Fruit fly (Drosophila melanogaster) whole organism, prepupa: Measurements from ENCODE around the gene E5.

Experiments
- Blimp-1 ChIP-seq: fragments of 200-800 bp; sonication (Bioruptor generic); optimal IDR thresholded peaks from 3 replicates; lab custom pipeline; 2017; ENCODE audit warnings: missing biosample characterization, missing genetic modification characterization, mild to moderate bottlenecking, moderate library complexity, missing genetic modification reagents
- CG10631 ChIP-seq: fragments of 200-800 bp; sonication (Bioruptor generic); optimal IDR thresholded peaks from 2 replicates; lab custom pipeline; 2016; ENCODE audit warnings: missing biosample characterization, missing genetic modification characterization
- CG10669 ChIP-seq: fragments of 200-800 bp; sonication (Bioruptor generic); optimal IDR thresholded peaks from 3 replicates; lab custom pipeline; 2018; ENCODE audit warnings: missing biosample characterization, mild to moderate bottlenecking, missing genetic modification characterization, moderate library complexity
- CG11294 ChIP-seq: fragments of 200-800 bp; sonication (Bioruptor generic); IDR thresholded peaks from 2 replicates; pipeline ENCODE4 v1.3.6; 2022; ENCODE audit warnings: missing biosample characterization, missing genetic modification characterization
- CG15336 ChIP-seq: fragments of 200-800 bp; sonication (Bioruptor generic); IDR thresholded peaks from 2 replicates; pipeline ENCODE4 v1.3.6; 2022; ENCODE audit warnings: missing biosample characterization, missing genetic modification characterization
- CG1621 ChIP-seq: fragments of 200-800 bp; sonication (Bioruptor generic); optimal IDR thresholded peaks from 3 replicates; lab custom pipeline; 2018; ENCODE audit warnings: missing biosample characterization, mild to moderate bottlenecking, missing genetic modification characterization
- CG16779 ChIP-seq: fragments of 200-800 bp; sonication (Bioruptor generic); optimal IDR thresholded peaks from 3 replicates; lab custom pipeline; 2017; ENCODE audit warnings: missing biosample characterization, mild to moderate bottlenecking, missing genetic modification characterization
- CG3032 ChIP-seq: fragments of 200-800 bp; optimal IDR thresholded peaks from 2 replicates; lab custom pipeline; 2019; ENCODE audit warnings: missing biosample characterization, mild to moderate bottlenecking, missing genetic modification characterization, moderate library complexity
- CG31627 ChIP-seq: fragments of 200-800 bp; sonication (Bioruptor generic); optimal IDR thresholded peaks from 3 replicates; lab custom pipeline; 2016; ENCODE audit warnings: missing biosample characterization, missing genetic modification characterization
- CG32006 ChIP-seq: fragments of 200-800 bp; sonication (Bioruptor generic); optimal IDR thresholded peaks from 3 replicates; lab custom pipeline; 2017; ENCODE audit warnings: missing biosample characterization, mild to moderate bottlenecking, missing genetic modification characterization
- CG34406 ChIP-seq: fragments of 200-800 bp; sonication (Bioruptor generic); optimal IDR thresholded peaks from 3 replicates; lab custom pipeline; 2016; ENCODE audit warnings: missing biosample characterization, missing genetic modification characterization
- CG4318 ChIP-seq: fragments of 200-800 bp; sonication (Bioruptor generic); optimal IDR thresholded peaks from 3 replicates; lab custom pipeline; 2017; ENCODE audit warnings: missing biosample characterization, mild to moderate bottlenecking, missing genetic modification characterization
- CG6276 ChIP-seq: fragments of 200-800 bp; sonication (Bioruptor generic); optimal IDR thresholded peaks from 2 replicates; lab custom pipeline; 2017; ENCODE audit warnings: missing biosample characterization, mild to moderate bottlenecking, missing genetic modification characterization
- CG6808 ChIP-seq: fragments of 200-800 bp; sonication (Bioruptor generic); optimal IDR thresholded peaks from 3 replicates; lab custom pipeline; 2017; ENCODE audit warnings: missing biosample characterization, missing genetic modification characterization, mild to moderate bottlenecking, moderate library complexity, missing genetic modification reagents
- CG8119 ChIP-seq: fragments of 200-800 bp; sonication (Bioruptor generic); IDR thresholded peaks from 3 replicates; pipeline ENCODE4 v1.3.6; 2022; ENCODE audit warnings: missing biosample characterization, missing genetic modification characterization
- CG8319 ChIP-seq: fragments of 200-800 bp; sonication (Bioruptor generic); optimal IDR thresholded peaks from 3 replicates; lab custom pipeline; 2016; ENCODE audit warnings: missing biosample characterization, missing genetic modification characterization
- CG9139 ChIP-seq: fragments of 200-800 bp; sonication (Bioruptor generic); optimal IDR thresholded peaks from 3 replicates; lab custom pipeline; 2017; ENCODE audit warnings: missing biosample characterization, mild to moderate bottlenecking, missing genetic modification characterization
- Eip75B ChIP-seq: fragments of 200-800 bp; sonication (Bioruptor generic); optimal IDR thresholded peaks from 3 replicates; lab custom pipeline; 2016; ENCODE audit warnings: missing biosample characterization, missing genetic modification characterization
- Eip78C ChIP-seq: fragments of 200-800 bp; sonication (Bioruptor generic); peaks from one replicate; lab custom pipeline; 2016; ENCODE audit warnings: missing biosample characterization, missing genetic modification characterization
- Ets21C ChIP-seq: fragments of 200-800 bp; sonication (Bioruptor generic); optimal IDR thresholded peaks from 3 replicates; lab custom pipeline; 2016; ENCODE audit warnings: missing biosample characterization, missing genetic modification characterization
- Lpt ChIP-seq: fragments of 200-800 bp; sonication (Bioruptor generic); optimal IDR thresholded peaks from 3 replicates; lab custom pipeline; 2016; ENCODE audit warnings: missing biosample characterization, missing genetic modification characterization
- Met ChIP-seq: fragments of 200-800 bp; sonication (Bioruptor generic); optimal IDR thresholded peaks from 3 replicates; lab custom pipeline; 2016; ENCODE audit warnings: missing biosample characterization, missing genetic modification characterization
- OdsH ChIP-seq: fragments of 200-800 bp; sonication (Bioruptor generic); optimal IDR thresholded peaks from 3 replicates; lab custom pipeline; 2016; ENCODE audit warnings: missing biosample characterization, missing genetic modification characterization
- Smox ChIP-seq: fragments of 200-800 bp; sonication (Bioruptor generic); optimal IDR thresholded peaks from 3 replicates; lab custom pipeline; 2016; ENCODE audit warnings: missing biosample characterization, missing genetic modification characterization
- Sox102F ChIP-seq: fragments of 200-800 bp; sonication (Bioruptor generic); optimal IDR thresholded peaks from 2 replicates; lab custom pipeline; 2016; ENCODE audit warnings: missing biosample characterization, mild to moderate bottlenecking, missing genetic modification characterization
- Sox14 ChIP-seq: fragments of 200-800 bp; sonication (Bioruptor generic); optimal IDR thresholded peaks from 3 replicates; lab custom pipeline; 2016; ENCODE audit warnings: missing biosample characterization, missing genetic modification characterization
- achi ChIP-seq: fragments of 200-800 bp; sonication (Bioruptor generic); optimal IDR thresholded peaks from 3 replicates; lab custom pipeline; 2016; ENCODE audit warnings: missing biosample characterization, missing genetic modification characterization
- acj6 ChIP-seq: fragments of 200-800 bp; sonication (Bioruptor generic); optimal IDR thresholded peaks from 3 replicates; lab custom pipeline; 2016; ENCODE audit warnings: missing biosample characterization, missing genetic modification characterization
- cyc ChIP-seq: fragments of 200-800 bp; sonication (Bioruptor generic); optimal IDR thresholded peaks from 3 replicates; lab custom pipeline; 2016; ENCODE audit warnings: missing biosample characterization, missing genetic modification characterization
- dsx ChIP-seq: fragments of 200-800 bp; optimal IDR thresholded peaks from 3 replicates; lab custom pipeline; 2019; ENCODE audit warnings: missing biosample characterization, mild to moderate bottlenecking, missing genetic modification characterization, moderate library complexity; ENCODE audit not compliant: poor library complexity, severe bottlenecking
- eg ChIP-seq: fragments of 200-800 bp; sonication (Bioruptor generic); IDR thresholded peaks from 3 replicates; pipeline ENCODE4 v1.3.6; 2022; ENCODE audit warnings: missing biosample characterization, missing genetic modification characterization
- fkh ChIP-seq: fragments of 200-800 bp; sonication (Bioruptor generic); optimal IDR thresholded peaks from 3 replicates; lab custom pipeline; 2017; ENCODE audit warnings: missing biosample characterization, mild to moderate bottlenecking, missing genetic modification characterization, moderate library complexity
- net ChIP-seq: fragments of 200-800 bp; sonication (Bioruptor generic); optimal IDR thresholded peaks from 3 replicates; lab custom pipeline; 2016; ENCODE audit warnings: missing biosample characterization, missing genetic modification characterization
- pdm3 ChIP-seq: fragments of 200-800 bp; sonication (Bioruptor generic); optimal IDR thresholded peaks from 3 replicates; lab custom pipeline; 2016; ENCODE audit warnings: missing biosample characterization, missing genetic modification characterization
- spab ChIP-seq: fragments of 200-800 bp; sonication (Bioruptor generic); optimal IDR thresholded peaks from 2 replicates; lab custom pipeline; 2017; ENCODE audit warnings: missing biosample characterization, mild to moderate bottlenecking, missing genetic modification characterization, missing genetic modification reagents
- ss ChIP-seq, 2 experiments: fragments of 200-800 bp; sonication (Bioruptor generic); optimal IDR thresholded peaks; 2 replicates in 1 of 2; 3 replicates in 1 of 2; lab custom pipeline; 2017 to 2018; ENCODE audit warnings: mild to moderate bottlenecking in 2 of 2, missing biosample characterization in 2 of 2, missing genetic modification characterization in 2 of 2, moderate library complexity in 1 of 2
- svp ChIP-seq: fragments of 200-800 bp; sonication (Bioruptor generic); peaks from one replicate; lab custom pipeline; 2016; ENCODE audit warnings: missing biosample characterization, missing genetic modification characterization

Gene E5

DNA sequence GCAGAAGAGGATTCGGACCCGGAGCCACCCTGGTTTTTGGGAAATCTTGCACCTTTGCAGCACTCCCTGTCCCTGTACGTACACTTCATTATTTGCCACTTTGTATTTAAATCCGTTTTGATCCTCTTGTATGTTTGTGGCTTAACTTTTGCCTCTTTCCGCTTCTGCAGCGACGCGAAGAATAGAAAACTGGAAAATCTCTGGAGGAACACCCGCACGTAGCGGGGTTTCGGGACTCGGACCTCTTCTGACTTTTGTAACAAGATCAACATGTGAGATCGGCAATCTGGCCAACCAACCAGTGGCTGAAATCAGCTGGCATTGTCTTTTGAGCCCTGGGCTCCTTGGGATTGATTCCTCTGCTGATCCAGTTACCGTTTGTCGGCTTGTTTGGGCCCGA is 20.0 kb upstream of the E5 start:
- TF ChIP-seq Ets21C (GFP tag; lab: Kevin White, UChicago): no peak
- TF ChIP-seq achi: no peak
- TF ChIP-seq Eip78C (GFP tag; lab: Kevin White, UChicago): no peak
- TF ChIP-seq CG3032 (tag; lab: Kevin White, UChicago): no peak
- TF ChIP-seq OdsH (GFP tag; lab: Kevin White, UChicago): no peak
- TF ChIP-seq CG34406 (GFP tag; lab: Kevin White, UChicago): no peak
- TF ChIP-seq CG10631: no peak
- TF ChIP-seq Eip75B (GFP tag; lab: Kevin White, UChicago): no peak
- no peak for TF ChIP-seq Blimp-1
- no peak for TF ChIP-seq CG32006 (GFP tag; lab: Kevin White, UChicago)
- TF ChIP-seq CG4318 (GFP tag; lab: Kevin White, UChicago): no peak
- no peak for TF ChIP-seq Sox14 (GFP tag; lab: Kevin White, UChicago)
- TF ChIP-seq CG10669 (GFP tag; lab: Kevin White, UChicago): no peak
- TF ChIP-seq dsx (GFP tag; lab: Kevin White, UChicago): no peak
- TF ChIP-seq Sox102F: no peak

DNA sequence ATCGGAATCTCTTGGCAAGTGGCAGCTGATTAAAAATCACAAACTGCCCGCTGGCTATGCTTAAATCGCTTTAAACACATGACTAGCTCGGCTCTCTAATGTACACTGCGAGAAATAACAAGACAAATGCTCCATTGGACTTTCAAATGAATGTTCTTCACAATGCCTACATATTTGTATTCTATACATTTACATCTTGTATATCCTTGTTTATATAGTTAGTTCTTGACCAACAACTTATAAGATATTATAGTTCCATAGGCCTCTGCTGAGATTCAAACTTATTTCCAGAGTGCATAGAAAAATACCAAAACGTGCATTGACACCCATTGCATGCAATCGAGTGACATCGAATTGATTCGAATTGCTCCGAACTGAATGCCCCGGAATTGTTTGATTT is 18.2 kb upstream of the E5 start:
- TF ChIP-seq cyc (GFP tag; lab: Kevin White, UChicago) (no peak), Ets21C (GFP tag; lab: Kevin White, UChicago) (no peak), OdsH (GFP tag; lab: Kevin White, UChicago) (no peak), CG8319 (GFP tag; lab: Kevin White, UChicago) (no peak), net (GFP tag; lab: Kevin White, UChicago) (no peak), ss (GFP tag; optimal IDR thresholded peaks at IDR 0.05; lab: Kevin White, UChicago) (no peak), CG16779 (tag; lab: Kevin White, UChicago) (no peak), CG4318 (GFP tag; lab: Kevin White, UChicago) (no peak), Met (GFP tag; lab: Kevin White, UChicago) (no peak), Sox102F (no peak), CG10631 (no peak), CG31627 (GFP tag; lab: Kevin White, UChicago) (no peak), Smox (GFP tag; lab: Kevin White, UChicago) (no peak), spab (no peak), CG8119 (GFP tag; lab: Robert Waterston, UW) (no peak), CG11294 (no peak), fkh (GFP tag; lab: Kevin White, UChicago) (no peak), acj6 (GFP tag; lab: Kevin White, UChicago) (no peak), dsx (GFP tag; lab: Kevin White, UChicago) (no peak)

DNA sequence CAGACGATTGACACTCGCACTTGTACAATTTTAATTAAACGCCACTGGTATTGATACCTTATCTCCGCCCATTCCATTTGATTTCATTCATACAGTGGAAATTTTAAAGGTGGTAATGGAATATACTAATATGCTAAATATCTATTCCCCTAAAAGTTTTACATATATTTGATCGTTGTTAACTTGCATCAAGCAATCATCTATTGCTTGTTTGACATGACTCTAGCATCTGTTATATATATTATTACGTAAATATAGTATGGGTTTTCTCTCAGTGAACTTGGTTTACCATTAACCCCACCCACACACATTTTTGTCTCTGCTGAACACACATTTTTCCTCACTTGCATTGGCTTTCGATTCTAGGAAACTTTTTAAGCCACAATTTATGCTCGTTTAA is 13.6 kb upstream of the E5 start:
- TF ChIP-seq CG6808 (no peak), Eip78C (GFP tag; lab: Kevin White, UChicago) (peak; percentile 38), CG9139 (GFP tag; lab: Kevin White, UChicago) (no peak), CG6276 (no peak), CG15336 (GFP tag; lab: Robert Waterston, UW) (no peak), pdm3 (GFP tag; lab: Kevin White, UChicago) (no peak), Ets21C (GFP tag; lab: Kevin White, UChicago) (no peak), CG8319 (GFP tag; lab: Kevin White, UChicago) (no peak), svp (peak; percentile 12), Sox14 (GFP tag; lab: Kevin White, UChicago) (no peak), Eip75B (GFP tag; lab: Kevin White, UChicago) (no peak), ss (GFP tag; optimal IDR thresholded peaks at IDR 0.05; lab: Kevin White, UChicago) (no peak)
- TF ChIP-seq, all 60 proteins: peak for 2

DNA sequence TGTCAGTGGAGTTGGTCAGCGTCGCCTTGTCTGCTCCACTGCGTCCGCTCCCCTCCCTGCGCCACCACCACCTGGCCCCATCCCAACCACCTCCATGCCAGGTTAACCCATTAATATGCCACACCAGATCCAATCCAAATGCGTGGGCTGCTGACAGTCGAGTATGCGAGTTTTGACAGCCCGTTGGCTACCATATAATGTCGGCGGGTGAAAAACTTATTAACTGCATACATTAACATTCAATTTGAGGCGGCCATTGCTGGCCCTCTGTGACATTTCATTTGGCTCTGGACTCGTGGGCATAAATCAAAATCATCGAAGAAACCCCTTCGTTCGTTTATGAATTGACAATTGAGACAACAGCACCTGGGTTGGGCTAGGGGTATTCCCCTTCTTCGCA is 13.1 kb upstream of the E5 start:
- TF ChIP-seq ss (GFP tag; optimal IDR thresholded peaks at IDR 0.05; lab: Kevin White, UChicago) (no peak), CG32006 (GFP tag; lab: Kevin White, UChicago) (no peak), CG1621 (tag; lab: Kevin White, UChicago) (no peak), Lpt (no peak), fkh (GFP tag; lab: Kevin White, UChicago) (no peak), Blimp-1 (no peak), achi (no peak), Sox14 (GFP tag; lab: Kevin White, UChicago) (no peak), eg (GFP tag; lab: Robert Waterston, UW) (no peak), net (GFP tag; lab: Kevin White, UChicago) (no peak), Met (GFP tag; lab: Kevin White, UChicago) (no peak), Eip75B (GFP tag; lab: Kevin White, UChicago) (no peak)
- TF ChIP-seq, all 60 proteins: peak for 0
